Fruit fly (Drosophila melanogaster) Kc167 (cell line): ENCODE measurements around the gene Taf13.

ENCODE experiments used
- Myc ChIP-seq: fragments of >200 bp; optimal IDR thresholded peaks from 2 replicates; lab custom pipeline; 2017; ENCODE audit warnings: missing external identifiers
- psq ChIP-seq: fragments of >200 bp; optimal IDR thresholded peaks from 2 replicates; lab custom pipeline; 2017; ENCODE audit warnings: missing external identifiers

DNA sequence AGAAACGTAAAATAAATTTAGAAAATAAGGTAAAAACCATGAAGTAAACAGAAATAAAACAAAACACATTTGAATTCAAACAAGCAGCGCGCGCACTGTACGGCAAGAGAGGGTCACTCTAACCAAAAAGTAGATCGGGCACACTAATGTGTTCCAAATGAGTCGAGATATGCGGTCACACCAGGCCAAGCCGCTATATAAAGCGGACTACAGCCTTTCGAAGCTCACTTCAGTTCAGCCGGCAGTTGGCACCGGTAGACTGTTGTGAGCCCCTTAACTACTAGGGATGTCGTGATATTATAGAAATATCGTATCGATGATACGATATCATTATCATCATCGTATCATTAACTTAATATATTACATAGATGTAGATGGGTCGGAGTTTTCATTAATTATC, 10.9 kb upstream of the Taf13 start:
- TF ChIP-seq psq (lab: Kevin White, UChicago) = no peak
- TF ChIP-seq Myc (lab: Kevin White, UChicago) = no peak
